Worm (Caenorhabditis elegans): ENCODE measurements around the gene flp-24.
A peak's percentile ranks its signal among the peaks of the same experiment; 100 is the strongest.

DNA sequence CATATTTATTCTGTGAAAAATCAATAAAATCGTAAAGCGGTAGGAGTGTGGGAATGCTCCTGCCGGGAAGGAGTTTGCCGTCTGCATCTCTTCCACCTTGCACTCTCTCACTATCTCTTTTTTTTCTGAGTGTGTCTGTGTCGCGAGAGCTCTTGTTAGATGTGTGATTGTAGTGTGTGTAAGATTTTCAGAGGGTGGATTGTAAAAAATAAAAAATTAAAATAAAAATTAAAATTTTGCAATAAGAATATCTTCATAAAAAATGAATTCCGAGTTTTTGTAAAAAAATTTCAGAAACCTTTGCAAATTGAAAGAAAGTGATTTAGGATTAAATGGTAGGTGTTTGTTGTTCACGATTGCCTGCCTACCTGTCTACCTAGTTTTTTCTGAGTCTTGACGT is 28.5 kb upstream of the flp-24 start, which contains the start of gene sel-15:
- TF ChIP-seq hmg-20 (GFP tag; IDR thresholded peaks at IDR 0.05) (no peak), lin-35 (GFP tag; optimal IDR thresholded peaks at IDR 0.05) (no peak), nfya-1 (tag; optimal IDR thresholded peaks at IDR 0.05; ENCODE audit: borderline replicate concordance, insufficient read depth) (no peak), unc-62 (GFP tag; optimal IDR thresholded peaks at IDR 0.05) (no peak), hlh-26 (GFP tag; conservative IDR thresholded peaks at IDR 0.05) (no peak), hmg-1.2 (GFP tag; IDR thresholded peaks at IDR 0.05) (peak; percentile 58; the same call in 1 of the 2 replicates), fkh-3 (tag; optimal IDR thresholded peaks at IDR 0.05) (no peak), attf-5 (GFP tag; optimal IDR thresholded peaks at IDR 0.05) (no peak), snpc-4 (GFP tag; optimal IDR thresholded peaks at IDR 0.05) (no peak), snpc-4 (tag; optimal IDR thresholded peaks at IDR 0.05) (no peak), ZK185.1 (tag; optimal IDR thresholded peaks at IDR 0.05; ENCODE audit: poor library complexity, severe bottlenecking) (no peak), egl-44 (GFP tag; IDR thresholded peaks at IDR 0.05) (no peak), ztf-26 (tag; optimal IDR thresholded peaks at IDR 0.05) (no peak)

Measured in whole organism, young adult.